Fruit fly (Drosophila melanogaster) whole organism, embryonic: ENCODE measurements around the gene bora.

ENCODE experiments used
- Bteb2 ChIP-seq: fragments of 200-800 bp; sonication (Bioruptor generic); optimal IDR thresholded peaks from 2 replicates; lab custom pipeline; 2016; ENCODE audit warnings: missing biosample characterization, missing genetic modification characterization
- CG12391 ChIP-seq: fragments of 200-800 bp; sonication (Bioruptor generic); optimal IDR thresholded peaks from 3 replicates; lab custom pipeline; 2018; ENCODE audit warnings: missing biosample characterization, mild to moderate bottlenecking, missing genetic modification characterization, moderate library complexity
- CG15601 ChIP-seq: fragments of 200-800 bp; sonication (Bioruptor generic); optimal IDR thresholded peaks from 3 replicates; lab custom pipeline; 2019; ENCODE audit warnings: missing biosample characterization, mild to moderate bottlenecking, missing genetic modification characterization, moderate library complexity
- CG16779 ChIP-seq: fragments of 200-800 bp; sonication (Bioruptor generic); IDR thresholded peaks from 2 replicates; pipeline ENCODE4 v1.3.6; 2022; ENCODE audit warnings: missing biosample characterization, missing genetic modification characterization
- CG1792 ChIP-seq: fragments of 200-800 bp; sonication (Bioruptor generic); optimal IDR thresholded peaks from 2 replicates; lab custom pipeline; 2016; ENCODE audit warnings: missing biosample characterization, missing genetic modification characterization
- CG18262 ChIP-seq: fragments of 200-800 bp; optimal IDR thresholded peaks from 3 replicates; lab custom pipeline; 2019; ENCODE audit warnings: missing biosample characterization, mild to moderate bottlenecking, missing genetic modification characterization, moderate library complexity
- CG2120 ChIP-seq: fragments of 200-800 bp; sonication (Bioruptor generic); optimal IDR thresholded peaks from 3 replicates; lab custom pipeline; 2016; ENCODE audit warnings: missing biosample characterization, missing genetic modification characterization
- CG33557 ChIP-seq: fragments of 200-800 bp; sonication (Bioruptor generic); optimal IDR thresholded peaks from 2 replicates; lab custom pipeline; 2019; ENCODE audit warnings: missing biosample characterization, mild to moderate bottlenecking, missing genetic modification characterization, moderate library complexity
- CG5180 ChIP-seq: fragments of 200-800 bp; sonication (Bioruptor generic); optimal IDR thresholded peaks from 3 replicates; lab custom pipeline; 2017; ENCODE audit warnings: missing biosample characterization, missing genetic modification characterization, mild to moderate bottlenecking, moderate library complexity, missing genetic modification reagents
- CG6272 ChIP-seq: fragments of 200-800 bp; sonication (Bioruptor generic); IDR thresholded peaks from 2 replicates; pipeline ENCODE4 v1.3.6; 2022; ENCODE audit warnings: missing biosample characterization, missing genetic modification characterization
- CG6791 ChIP-seq: fragments of 200-800 bp; sonication (Bioruptor generic); IDR thresholded peaks from 3 replicates; pipeline ENCODE4 v1.3.6; 2022; ENCODE audit warnings: missing biosample characterization, missing genetic modification characterization; ENCODE audit not compliant: partially characterized antibody
- CG9727 ChIP-seq: fragments of 200-800 bp; sonication (Bioruptor generic); optimal IDR thresholded peaks from 3 replicates; lab custom pipeline; 2017; ENCODE audit warnings: missing biosample characterization, mild to moderate bottlenecking, missing genetic modification characterization
- Dad ChIP-seq: fragments of 200-800 bp; sonication (Bioruptor generic); optimal IDR thresholded peaks from 3 replicates; lab custom pipeline; 2016; ENCODE audit warnings: missing biosample characterization, missing genetic modification characterization
- Dfd ChIP-seq, 2 experiments: fragments of >200 bp; optimal IDR thresholded peaks; 2 replicates each; lab custom pipeline; 2017; ENCODE audit warnings: missing biosample characterization in 2 of 2, missing genetic modification characterization in 2 of 2
- Elba2 ChIP-seq: fragments of 200-800 bp; sonication (Bioruptor generic); optimal IDR thresholded peaks from 3 replicates; lab custom pipeline; 2016; ENCODE audit warnings: missing biosample characterization, missing genetic modification characterization
- Fer2 ChIP-seq: fragments of 200-800 bp; sonication (Bioruptor generic); optimal IDR thresholded peaks from 2 replicates; lab custom pipeline; 2018; ENCODE audit warnings: missing biosample characterization, mild to moderate bottlenecking, missing genetic modification characterization, moderate library complexity
- Gug ChIP-seq: fragments of 200-800 bp; sonication (Bioruptor generic); IDR thresholded peaks from 4 replicates; pipeline ENCODE4 v1.3.6; 2022; ENCODE audit warnings: missing biosample characterization, missing genetic modification characterization
- Hr51 ChIP-seq, 2 experiments: fragments of 200-800 bp; sonication (Bioruptor generic); optimal IDR thresholded peaks; 2 replicates in 1 of 2; 3 replicates in 1 of 2; lab custom pipeline; 2016 to 2018; ENCODE audit warnings: missing biosample characterization in 2 of 2, missing genetic modification characterization in 2 of 2, mild to moderate bottlenecking in 1 of 2, moderate library complexity in 1 of 2
- MBD-R2 ChIP-seq: fragments of 200-800 bp; sonication (Bioruptor generic); IDR thresholded peaks from 2 replicates; pipeline ENCODE4 v1.3.6; 2022; ENCODE audit warnings: missing biosample characterization, missing genetic modification characterization
- MESR4 ChIP-seq: fragments of 200-800 bp; sonication (Bioruptor generic); optimal IDR thresholded peaks from 2 replicates; lab custom pipeline; 2018; ENCODE audit warnings: missing biosample characterization, mild to moderate bottlenecking, missing genetic modification characterization, moderate library complexity
- Meics ChIP-seq: fragments of 200-800 bp; sonication (Bioruptor generic); optimal IDR thresholded peaks from 2 replicates; lab custom pipeline; 2017; ENCODE audit warnings: missing biosample characterization, mild to moderate bottlenecking, missing genetic modification characterization
- Nf-YA ChIP-seq: fragments of 200-800 bp; sonication (Bioruptor generic); IDR thresholded peaks from 2 replicates; pipeline ENCODE4 v1.3.6; 2022; ENCODE audit warnings: missing biosample characterization, missing genetic modification characterization
- Side ChIP-seq: fragments of 200-800 bp; sonication (Bioruptor generic); optimal IDR thresholded peaks from 2 replicates; lab custom pipeline; 2016; ENCODE audit warnings: missing biosample characterization, missing genetic modification characterization
- Six4 ChIP-seq: fragments of 200-800 bp; sonication (Bioruptor generic); optimal IDR thresholded peaks from 2 replicates; lab custom pipeline; 2016; ENCODE audit warnings: missing biosample characterization, missing genetic modification characterization
- Sry-δ ChIP-seq: fragments of 200-800 bp; sonication (Bioruptor generic); optimal IDR thresholded peaks from 2 replicates; lab custom pipeline; 2016; ENCODE audit warnings: missing biosample characterization, missing genetic modification characterization
- Stat92E ChIP-seq, 3 experiments: fragments of >200 bp in 2 of 3; fragments of 200-800 bp in 1 of 3; sonication (Bioruptor generic) in 1 of 3; optimal IDR thresholded peaks; 2 replicates each; lab custom pipeline; 2017 to 2019; ENCODE audit warnings: missing biosample characterization in 3 of 3, missing genetic modification characterization in 3 of 3, mild to moderate bottlenecking in 1 of 3, moderate library complexity in 1 of 3
- Taf1 ChIP-seq: fragments of 200-800 bp; sonication (Bioruptor generic); IDR thresholded peaks from 2 replicates; pipeline ENCODE4 v1.3.6; 2022; ENCODE audit warnings: missing biosample characterization, missing genetic modification characterization
- Trl ChIP-seq, 3 experiments: fragments of >200 bp in 2 of 3; fragments of 200-800 bp in 1 of 3; sonication (Bioruptor generic) in 1 of 3; optimal IDR thresholded peaks; 2 replicates in 1 of 3; 3 replicates in 2 of 3; lab custom pipeline; 2016 to 2017; ENCODE audit warnings: missing biosample characterization in 1 of 3, missing genetic modification characterization in 1 of 3
- cato ChIP-seq: fragments of 200-800 bp; sonication (Bioruptor generic); optimal IDR thresholded peaks from 2 replicates; lab custom pipeline; 2016; ENCODE audit warnings: missing biosample characterization, missing genetic modification characterization, borderline replicate concordance
- chinmo ChIP-seq: fragments of 200-800 bp; sonication (Bioruptor generic); IDR thresholded peaks from 4 replicates; pipeline ENCODE4 v1.3.6; 2022; ENCODE audit warnings: missing biosample characterization, missing genetic modification characterization; ENCODE audit not compliant: partially characterized antibody
- dati ChIP-seq: fragments of 200-800 bp; sonication (Bioruptor generic); IDR thresholded peaks from 2 replicates; pipeline ENCODE4 v1.3.6; 2022; ENCODE audit warnings: missing biosample characterization, missing genetic modification characterization
- dimm ChIP-seq: fragments of 200-800 bp; sonication (Bioruptor generic); IDR thresholded peaks from 2 replicates; pipeline ENCODE4 v1.3.6; 2022; ENCODE audit warnings: missing biosample characterization, missing genetic modification characterization
- dm ChIP-seq: fragments of 200-800 bp; sonication (Bioruptor generic); optimal IDR thresholded peaks from 3 replicates; lab custom pipeline; 2016; ENCODE audit warnings: missing biosample characterization, missing genetic modification characterization
- dpn ChIP-seq, 2 experiments: fragments of 200-800 bp; sonication (Bioruptor generic); optimal IDR thresholded peaks; 3 replicates each; lab custom pipeline; 2016; ENCODE audit warnings: missing biosample characterization in 2 of 2, missing genetic modification characterization in 2 of 2
- dysf ChIP-seq: fragments of 200-800 bp; sonication (Bioruptor generic); IDR thresholded peaks from 3 replicates; pipeline ENCODE4 v1.3.6; 2022; ENCODE audit warnings: missing biosample characterization, missing genetic modification characterization
- emc ChIP-seq: fragments of 200-800 bp; sonication (Bioruptor generic); optimal IDR thresholded peaks from 2 replicates; lab custom pipeline; 2016; ENCODE audit warnings: missing biosample characterization, missing genetic modification characterization
- ftz-f1 ChIP-seq: fragments of 200-800 bp; sonication (Bioruptor generic); optimal IDR thresholded peaks from 2 replicates; lab custom pipeline; 2016; ENCODE audit warnings: missing biosample characterization, missing genetic modification characterization
- inv ChIP-seq: fragments of 200-800 bp; sonication (Bioruptor generic); IDR thresholded peaks from 2 replicates; pipeline ENCODE4 v1.3.6; 2022; ENCODE audit warnings: missing biosample characterization, missing genetic modification characterization; ENCODE audit not compliant: partially characterized antibody
- mld ChIP-seq: fragments of 200-800 bp; sonication (Bioruptor generic); IDR thresholded peaks from 3 replicates; pipeline ENCODE4 v1.3.6; 2022; ENCODE audit warnings: missing biosample characterization, missing genetic modification characterization; ENCODE audit not compliant: partially characterized antibody
- nerfin-2 ChIP-seq: fragments of 200-800 bp; sonication (Bioruptor generic); IDR thresholded peaks from 2 replicates; pipeline ENCODE4 v1.3.6; 2022; ENCODE audit warnings: missing biosample characterization, missing genetic modification characterization; ENCODE audit not compliant: partially characterized antibody
- nmo ChIP-seq: fragments of 200-800 bp; sonication (Bioruptor generic); optimal IDR thresholded peaks from 2 replicates; lab custom pipeline; 2018; ENCODE audit warnings: missing biosample characterization, mild to moderate bottlenecking, missing genetic modification characterization, moderate library complexity
- pnt ChIP-seq: fragments of 200-800 bp; sonication (Bioruptor generic); optimal IDR thresholded peaks from 3 replicates; lab custom pipeline; 2016; ENCODE audit warnings: missing biosample characterization, missing genetic modification characterization
- shn ChIP-seq: fragments of 200-800 bp; sonication (Bioruptor generic); optimal IDR thresholded peaks from 3 replicates; lab custom pipeline; 2016; ENCODE audit warnings: missing biosample characterization, missing genetic modification characterization
- sna ChIP-seq: fragments of 200-800 bp; sonication (Bioruptor generic); IDR thresholded peaks from 2 replicates; pipeline ENCODE4 v1.3.6; 2022; ENCODE audit warnings: missing biosample characterization, missing genetic modification characterization; ENCODE audit not compliant: partially characterized antibody
- tna ChIP-seq: fragments of 200-800 bp; sonication (Bioruptor generic); IDR thresholded peaks from 2 replicates; pipeline ENCODE4 v1.3.6; 2022; ENCODE audit warnings: missing biosample characterization, missing genetic modification characterization; ENCODE audit not compliant: partially characterized antibody
- trem ChIP-seq: fragments of 200-800 bp; optimal IDR thresholded peaks from 3 replicates; lab custom pipeline; 2019; ENCODE audit warnings: missing biosample characterization, mild to moderate bottlenecking, missing genetic modification characterization, moderate library complexity
- wek ChIP-seq: fragments of 200-800 bp; sonication (Bioruptor generic); optimal IDR thresholded peaks from 3 replicates; lab custom pipeline; 2018; ENCODE audit warnings: missing biosample characterization, mild to moderate bottlenecking, missing genetic modification characterization, moderate library complexity
- zen ChIP-seq: fragments of 200-800 bp; sonication (Bioruptor generic); optimal IDR thresholded peaks from 3 replicates; lab custom pipeline; 2018; ENCODE audit warnings: missing biosample characterization, mild to moderate bottlenecking, missing genetic modification characterization, moderate library complexity

The bora gene

dm6 chr3L:18672986-18673633, 50.6 kb downstream of the bora start, which contains the start of gene Capr (continued):
- no peak for TF ChIP-seq wek
- no peak for TF ChIP-seq CG1792
- peak; percentile 24 for TF ChIP-seq Bteb2 (GFP tag; lab: Kevin White, UChicago)
- peak; percentile 17 for TF ChIP-seq shn
- TF ChIP-seq Six4 (GFP tag; lab: Kevin White, UChicago) = no peak
- TF ChIP-seq Stat92E (GFP tag; optimal IDR thresholded peaks at IDR 0.05; lab: Kevin White, UChicago) = peak in 1 of 3 experiments; percentile 61
- TF ChIP-seq ftz-f1 (GFP tag; lab: Kevin White, UChicago) = peak; percentile 25
- TF ChIP-seq sna (GFP tag; lab: Robert Waterston, UW) = peak; percentile 100
- TF ChIP-seq MESR4 = peak; percentile 82
- TF ChIP-seq CG15601 = no peak
- TF ChIP-seq nerfin-2 (GFP tag; lab: Robert Waterston, UW) = peak; percentile 100
- peak; percentile 100 for TF ChIP-seq tna (GFP tag; lab: Robert Waterston, UW)
- peak in 1 of 2 experiments; percentile 63 for TF ChIP-seq Dfd (GFP tag; optimal IDR thresholded peaks at IDR 0.05; lab: Kevin White, UChicago)
- TF ChIP-seq CG2120 = peak; percentile 24
- TF ChIP-seq dysf (GFP tag; lab: Robert Waterston, UW) = no peak
- no peak for TF ChIP-seq Taf1 (GFP tag; lab: Robert Waterston, UW)
- no peak for TF ChIP-seq Trl (optimal IDR thresholded peaks at IDR 0.05; lab: Kevin White, UChicago)
- peak; percentile 39 for TF ChIP-seq Trl (GFP tag; optimal IDR thresholded peaks at IDR 0.05; lab: Kevin White, UChicago)
- TF ChIP-seq Nf-YA (GFP tag; lab: Robert Waterston, UW) = no peak
- TF ChIP-seq Dad (GFP tag; lab: Kevin White, UChicago) = peak; percentile 37
- no peak for TF ChIP-seq dimm (GFP tag; lab: Robert Waterston, UW)
- TF ChIP-seq pnt (GFP tag; lab: Kevin White, UChicago) = no peak
- TF ChIP-seq MBD-R2 (GFP tag; lab: Robert Waterston, UW) = peak; percentile 83
- TF ChIP-seq CG6791 = peak; percentile 100
- TF ChIP-seq CG33557 (GFP tag; lab: Kevin White, UChicago) = no peak
- TF ChIP-seq Sry-δ (GFP tag; lab: Kevin White, UChicago) = peak; percentile 99
- peak; percentile 35 for TF ChIP-seq CG18262 (tag; lab: Kevin White, UChicago)
- TF ChIP-seq CG5180 (GFP tag; lab: Kevin White, UChicago) = no peak
- peak; percentile 100 for TF ChIP-seq chinmo (GFP tag; lab: Robert Waterston, UW)
- peak; percentile 17 for TF ChIP-seq Meics
- TF ChIP-seq nmo = peak; percentile 55
- peak; percentile 45; the same call in 1 of the 2 replicates for TF ChIP-seq CG16779
- no peak for TF ChIP-seq Elba2 (GFP tag; lab: Kevin White, UChicago)
- peak; percentile 37 for TF ChIP-seq CG12391 (tag; lab: Kevin White, UChicago)
- TF ChIP-seq inv = peak; percentile 100
- TF ChIP-seq CG6272 = peak; percentile 83
- TF ChIP-seq dpn (GFP tag; optimal IDR thresholded peaks at IDR 0.05; lab: Kevin White, UChicago) = peak in 1 of 2 experiments; percentile 23
- TF ChIP-seq mld (GFP tag; lab: Robert Waterston, UW) = peak; percentile 100
- TF ChIP-seq emc = no peak
- peak; percentile 79 for TF ChIP-seq dm (GFP tag; lab: Kevin White, UChicago)
- TF ChIP-seq Gug (GFP tag; lab: Robert Waterston, UW) = peak; percentile 77; the same call in 3 of the 4 replicates
- TF ChIP-seq Hr51 (GFP tag; optimal IDR thresholded peaks at IDR 0.05; lab: Kevin White, UChicago) = peak in 1 of 2 experiments; percentile 44
- TF ChIP-seq Side (GFP tag; lab: Kevin White, UChicago) = peak; percentile 28
- peak; percentile 88 for TF ChIP-seq trem (tag; lab: Kevin White, UChicago)
- no peak for TF ChIP-seq CG9727 (GFP tag; lab: Kevin White, UChicago)
- peak; percentile 12 for TF ChIP-seq zen (tag; lab: Kevin White, UChicago)
- no peak for TF ChIP-seq dati (GFP tag; lab: Robert Waterston, UW)
- TF ChIP-seq cato (GFP tag; lab: Kevin White, UChicago) = no peak
- TF ChIP-seq Fer2 (tag; lab: Kevin White, UChicago) = no peak
